Worm (Caenorhabditis elegans) whole organism, L3 larva: ENCODE measurements around the gene osta-1.

Source experiments
- aly-2 ChIP-seq: fragments of 150-350 bp; optimal IDR thresholded peaks from 2 replicates; lab custom pipeline; 2014; ENCODE audit warnings: missing biosample characterization, missing genetic modification characterization
- skn-1 ChIP-seq: fragments of 150-350 bp; optimal IDR thresholded peaks from 2 replicates; lab custom pipeline; 2014; ENCODE audit warnings: missing biosample characterization, missing genetic modification characterization
- snpc-4 ChIP-seq: fragments of 150-350 bp; optimal IDR thresholded peaks from 2 replicates; lab custom pipeline; 2014; ENCODE audit warnings: missing biosample characterization, missing genetic modification characterization

DNA sequence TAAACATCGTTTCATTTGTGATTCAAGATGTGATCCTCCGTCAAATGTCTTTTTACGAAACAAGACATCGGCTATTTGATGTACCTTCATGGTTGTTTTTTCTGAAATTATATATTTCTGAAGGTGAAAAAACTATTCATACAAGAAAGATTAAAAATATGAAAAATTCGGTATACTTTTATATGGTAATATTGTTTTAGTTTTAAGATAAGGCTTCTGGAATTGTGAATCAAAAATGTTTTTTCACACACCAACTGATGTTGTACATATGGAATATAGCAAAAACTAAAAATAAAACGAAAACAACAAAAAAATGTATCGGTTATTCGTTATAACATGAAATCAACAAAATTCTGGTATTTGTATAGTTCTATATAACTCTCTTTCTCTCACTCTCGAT lies 30.8 kb downstream of the osta-1 start, which contains the start of gene F23F1.6:
- TF ChIP-seq skn-1 (no peak), aly-2 (no peak), snpc-4 (no peak)
